Worm (Caenorhabditis elegans) whole organism, L4/young adult: ENCODE measurements around the gene F22E12.1.

Experiments
- W03F9.2 ChIP-seq: fragments of 150-350 bp; optimal IDR thresholded peaks from 2 replicates; lab custom pipeline; 2014; ENCODE audit warnings: missing biosample characterization, missing genetic modification characterization
- dao-5 ChIP-seq: sonication (generic microtip); optimal IDR thresholded peaks from 2 replicates; lab custom pipeline; 2016; ENCODE audit warnings: missing genotype, missing genetic modification characterization, moderate library complexity, missing compliant biosample characterization
- him-1 ChIP-seq: sonication (generic microtip); optimal IDR thresholded peaks from 2 replicates; lab custom pipeline; 2016; ENCODE audit warnings: missing genotype, missing genetic modification reagents, missing genetic modification characterization, missing compliant biosample characterization

ce11 chrV:10457247-10457646, at the start of gene F22E12.1:
- TF ChIP-seq him-1 (tag; lab: Kevin White, UChicago), result no peak
- no peak for TF ChIP-seq W03F9.2
- TF ChIP-seq dao-5 (tag; lab: Kevin White, UChicago), result no peak
